Worm (Caenorhabditis elegans) whole organism, young adult: ENCODE results near the gene W06G6.2.
A peak's percentile ranks its signal among the peaks of the same experiment; 100 is the strongest.

ENCODE experiments used
- B0336.3 ChIP-seq: fragments of 200-800 bp; sonication (Bioruptor generic); IDR thresholded peaks from 2 replicates; pipeline ENCODE4 v1.3.6; 2022; ENCODE audit warnings: missing genetic modification characterization, missing compliant biosample characterization
- C17E4.6 ChIP-seq: fragments of 200-800 bp; sonication (Bioruptor generic); IDR thresholded peaks from 2 replicates; pipeline ENCODE4 v1.3.6; 2022; ENCODE audit warnings: missing genetic modification reagents, missing genetic modification characterization, missing compliant biosample characterization
- D2030.7 ChIP-seq: fragments of 200-800 bp; sonication (Bioruptor generic); IDR thresholded peaks from 2 replicates; pipeline ENCODE4 v1.3.6; 2022; ENCODE audit warnings: missing genetic modification reagents, missing genetic modification characterization, missing compliant biosample characterization
- F22D6.2 ChIP-seq: sonication (generic microtip); optimal IDR thresholded peaks from 2 replicates; lab custom pipeline; 2016; ENCODE audit warnings: mild to moderate bottlenecking, missing genetic modification characterization, missing compliant biosample characterization
- F37B4.10 ChIP-seq: fragments of 200-800 bp; sonication (Bioruptor generic); IDR thresholded peaks from 2 replicates; pipeline ENCODE4 v1.3.6; 2022; ENCODE audit warnings: missing genetic modification characterization, missing compliant biosample characterization
- F55B11.4 ChIP-seq: sonication (generic microtip); optimal IDR thresholded peaks from 2 replicates; lab custom pipeline; 2016; ENCODE audit warnings: missing compliant biosample characterization, missing genetic modification characterization, borderline replicate concordance; ENCODE audit not compliant: insufficient read depth
- F57A8.1 ChIP-seq: fragments of 200-800 bp; sonication (Bioruptor generic); optimal IDR thresholded peaks from 2 replicates; lab custom pipeline; 2018; ENCODE audit warnings: mild to moderate bottlenecking, missing genetic modification characterization, moderate library complexity, missing compliant biosample characterization
- K11D2.4 ChIP-seq: fragments of 200-800 bp; sonication (Bioruptor generic); IDR thresholded peaks from 2 replicates; pipeline ENCODE4 v1.3.6; 2022; ENCODE audit warnings: missing genetic modification reagents, missing genetic modification characterization, missing compliant biosample characterization
- Y67H2A.10 ChIP-seq: fragments of 200-800 bp; sonication (Bioruptor generic); conservative IDR thresholded peaks from 2 replicates; pipeline ENCODE4 v1.3.6; 2022; ENCODE audit warnings: missing genetic modification reagents, missing genetic modification characterization, missing compliant biosample characterization
- ZK185.1 ChIP-seq: sonication (generic microtip); optimal IDR thresholded peaks from 2 replicates; lab custom pipeline; 2016; ENCODE audit warnings: mild to moderate bottlenecking, missing genetic modification characterization, missing compliant biosample characterization; ENCODE audit not compliant: poor library complexity, severe bottlenecking
- attf-5 ChIP-seq: fragments of 200-800 bp; sonication (Bioruptor generic); optimal IDR thresholded peaks from 2 replicates; lab custom pipeline; 2018; ENCODE audit warnings: mild to moderate bottlenecking, missing genetic modification characterization, missing compliant biosample characterization
- attf-6 ChIP-seq: fragments of 200-800 bp; sonication (Bioruptor generic); IDR thresholded peaks from 2 replicates; pipeline ENCODE4 v1.3.6; 2022; ENCODE audit warnings: missing genetic modification reagents, missing genetic modification characterization, missing compliant biosample characterization
- bed-1 ChIP-seq: fragments of 200-800 bp; sonication (Bioruptor generic); IDR thresholded peaks from 2 replicates; pipeline ENCODE4 v1.3.6; 2022; ENCODE audit warnings: missing genetic modification reagents, missing genetic modification characterization, missing compliant biosample characterization
- ccch-3 ChIP-seq: fragments of 200-800 bp; sonication (Bioruptor generic); optimal IDR thresholded peaks from 2 replicates; lab custom pipeline; 2018; ENCODE audit warnings: mild to moderate bottlenecking, missing genetic modification characterization, missing compliant biosample characterization
- cebp-1 ChIP-seq, 2 experiments: fragments of 200-800 bp in 1 of 2; sonication (Bioruptor generic) in 1 of 2; sonication (generic microtip) in 1 of 2; IDR thresholded peaks in 1 of 2; optimal IDR thresholded peaks in 1 of 2; 2 replicates each; pipeline versions ENCODE4 v1.3.6 to Lab custom; 2017 to 2022; ENCODE audit warnings: missing compliant biosample characterization in 2 of 2, missing genetic modification characterization in 2 of 2, mild to moderate bottlenecking in 1 of 2, missing genetic modification reagents in 1 of 2, moderate library complexity in 1 of 2
- cebp-2 ChIP-seq: fragments of 200-800 bp; sonication (Bioruptor generic); IDR thresholded peaks from 2 replicates; pipeline ENCODE4 v1.3.6; 2022; ENCODE audit warnings: missing genetic modification characterization, missing compliant biosample characterization
- ceh-100 ChIP-seq: fragments of 200-800 bp; sonication (Bioruptor generic); IDR thresholded peaks from 2 replicates; pipeline ENCODE4 v1.3.6; 2022; ENCODE audit warnings: missing genetic modification reagents, missing genetic modification characterization, missing compliant biosample characterization
- ceh-91 ChIP-seq: fragments of 200-800 bp; sonication (Bioruptor generic); IDR thresholded peaks from 2 replicates; pipeline ENCODE4 v1.3.6; 2022; ENCODE audit warnings: missing genetic modification reagents, missing genetic modification characterization, missing compliant biosample characterization
- chd-7 ChIP-seq: sonication (generic microtip); optimal IDR thresholded peaks from 2 replicates; lab custom pipeline; 2016; ENCODE audit warnings: mild to moderate bottlenecking, missing genetic modification characterization, moderate library complexity, missing compliant biosample characterization
- dox-1 ChIP-seq: fragments of 200-800 bp; sonication (Bioruptor generic); IDR thresholded peaks from 2 replicates; pipeline ENCODE4 v1.3.6; 2022; ENCODE audit warnings: missing genetic modification reagents, missing genetic modification characterization, missing compliant biosample characterization
- egl-44 ChIP-seq: fragments of 200-800 bp; sonication (Bioruptor generic); IDR thresholded peaks from 2 replicates; pipeline ENCODE4 v1.3.6; 2022; ENCODE audit warnings: missing genetic modification reagents, missing genetic modification characterization, missing compliant biosample characterization
- gei-17 ChIP-seq: fragments of 200-800 bp; sonication (Bioruptor generic); optimal IDR thresholded peaks from 2 replicates; lab custom pipeline; 2018; ENCODE audit warnings: mild to moderate bottlenecking, missing genetic modification characterization, missing compliant biosample characterization
- hsf-1 ChIP-seq: fragments of 200-800 bp; sonication (Bioruptor generic); IDR thresholded peaks from 2 replicates; pipeline ENCODE4 v1.3.6; 2022; ENCODE audit warnings: missing genetic modification reagents, missing genetic modification characterization, missing compliant biosample characterization
- lin-26 ChIP-seq: fragments of 200-800 bp; sonication (Bioruptor generic); IDR thresholded peaks from 2 replicates; pipeline ENCODE4 v1.3.6; 2022; ENCODE audit warnings: missing genetic modification reagents, missing genetic modification characterization, missing compliant biosample characterization
- lin-54 ChIP-seq: fragments of 200-800 bp; sonication (Bioruptor generic); optimal IDR thresholded peaks from 2 replicates; lab custom pipeline; 2018; ENCODE audit warnings: mild to moderate bottlenecking, missing genetic modification characterization, missing compliant biosample characterization
- lsy-27 ChIP-seq: sonication (generic microtip); optimal IDR thresholded peaks from 2 replicates; lab custom pipeline; 2017; ENCODE audit warnings: missing genetic modification characterization, mild to moderate bottlenecking, missing compliant biosample characterization, antibody characterized with exemption, missing genotype, borderline replicate concordance; ENCODE audit not compliant: insufficient read depth
- madf-8 ChIP-seq: fragments of 200-800 bp; sonication (Bioruptor generic); conservative IDR thresholded peaks from 2 replicates; pipeline ENCODE4 v1.3.6; 2022; ENCODE audit warnings: missing genetic modification reagents, missing genetic modification characterization, missing compliant biosample characterization
- mel-28 ChIP-seq: sonication (generic microtip); optimal IDR thresholded peaks from 2 replicates; lab custom pipeline; 2016; ENCODE audit warnings: borderline replicate concordance, mild to moderate bottlenecking, missing genetic modification characterization, missing compliant biosample characterization
- mxl-1 ChIP-seq: sonication (generic microtip); optimal IDR thresholded peaks from 2 replicates; lab custom pipeline; 2016; ENCODE audit warnings: missing genetic modification characterization, missing compliant biosample characterization
- nhr-90 ChIP-seq: sonication (generic microtip); optimal IDR thresholded peaks from 2 replicates; lab custom pipeline; 2016; ENCODE audit warnings: missing genotype, mild to moderate bottlenecking, missing genetic modification characterization, missing compliant biosample characterization
- pbrm-1 ChIP-seq: fragments of 200-800 bp; sonication (Bioruptor generic); IDR thresholded peaks from 2 replicates; pipeline ENCODE4 v1.3.6; 2022; ENCODE audit warnings: missing genetic modification reagents, missing genetic modification characterization, missing compliant biosample characterization
- pha-4 ChIP-seq: fragments of 150-350 bp; sonication (generic microtip); optimal IDR thresholded peaks from 2 replicates; lab custom pipeline; 2014; ENCODE audit warnings: missing biosample characterization, missing genetic modification reagents, missing genetic modification characterization
- rec-8 ChIP-seq, 2 experiments: sonication (generic microtip); optimal IDR thresholded peaks; 2 replicates each; lab custom pipeline; 2016; ENCODE audit warnings: mild to moderate bottlenecking in 2 of 2, missing genetic modification characterization in 2 of 2, missing genetic modification reagents in 2 of 2, missing genotype in 2 of 2, missing biosample characterization in 1 of 2, missing compliant biosample characterization in 1 of 2, moderate library complexity in 1 of 2
- rpc-1 ChIP-seq, 2 experiments: fragments of 150-350 bp in 1 of 2; sonication (generic microtip) in 1 of 2; optimal IDR thresholded peaks; 2 replicates each; lab custom pipeline; 2014 to 2018; ENCODE audit warnings: missing biosample characterization in 1 of 2, missing genetic modification characterization in 1 of 2, missing genetic modification reagents in 1 of 2, missing genotype in 1 of 2
- snpc-1.3 ChIP-seq: sonication (generic microtip); optimal IDR thresholded peaks from 2 replicates; lab custom pipeline; 2017; ENCODE audit warnings: missing genetic modification characterization, mild to moderate bottlenecking, missing compliant biosample characterization, antibody characterized with exemption, moderate library complexity, missing genotype, missing genetic modification reagents; ENCODE audit not compliant: insufficient read depth
- snpc-4 ChIP-seq, 5 experiments: fragments of 150-350 bp in 1 of 5; sonication (generic microtip) in 4 of 5; optimal IDR thresholded peaks; 2 replicates each; lab custom pipeline; 2014 to 2018; ENCODE audit warnings: missing genetic modification characterization in 5 of 5, missing biosample characterization in 3 of 5, antibody characterized with exemption in 2 of 5, mild to moderate bottlenecking in 2 of 5, missing compliant biosample characterization in 2 of 5, missing genotype in 2 of 5, moderate library complexity in 2 of 5, missing genetic modification reagents in 1 of 5
- somi-1 ChIP-seq: fragments of 200-800 bp; sonication (Bioruptor generic); optimal IDR thresholded peaks from 2 replicates; lab custom pipeline; 2018; ENCODE audit warnings: mild to moderate bottlenecking, missing genetic modification characterization, missing compliant biosample characterization
- sptf-2 ChIP-seq: fragments of 200-800 bp; sonication (Bioruptor generic); optimal IDR thresholded peaks from 2 replicates; lab custom pipeline; 2018; ENCODE audit warnings: mild to moderate bottlenecking, missing genetic modification characterization, missing compliant biosample characterization
- tlf-1 ChIP-seq: fragments of 200-800 bp; sonication (Bioruptor generic); optimal IDR thresholded peaks from 2 replicates; lab custom pipeline; 2018; ENCODE audit warnings: mild to moderate bottlenecking, missing genetic modification characterization, missing compliant biosample characterization
- ztf-18 ChIP-seq: sonication (generic microtip); optimal IDR thresholded peaks from 2 replicates; lab custom pipeline; 2016; ENCODE audit warnings: missing genotype, mild to moderate bottlenecking, missing genetic modification characterization, missing compliant biosample characterization
- ztf-22 ChIP-seq: fragments of 200-800 bp; sonication (Bioruptor generic); optimal IDR thresholded peaks from 2 replicates; lab custom pipeline; 2018; ENCODE audit warnings: mild to moderate bottlenecking, missing genetic modification characterization, moderate library complexity, missing compliant biosample characterization
- ztf-25 ChIP-seq: fragments of 200-800 bp; sonication (Bioruptor generic); IDR thresholded peaks from 2 replicates; pipeline ENCODE4 v1.3.6; 2022; ENCODE audit warnings: missing genetic modification reagents, missing genetic modification characterization, missing compliant biosample characterization
- ztf-26 ChIP-seq: sonication (generic microtip); optimal IDR thresholded peaks from 2 replicates; lab custom pipeline; 2017; ENCODE audit warnings: missing genetic modification characterization, missing compliant biosample characterization
- ztf-3 ChIP-seq: fragments of 200-800 bp; sonication (Bioruptor generic); optimal IDR thresholded peaks from 2 replicates; lab custom pipeline; 2018; ENCODE audit warnings: mild to moderate bottlenecking, missing genetic modification characterization, missing compliant biosample characterization

The W06G6.2 gene

DNA sequence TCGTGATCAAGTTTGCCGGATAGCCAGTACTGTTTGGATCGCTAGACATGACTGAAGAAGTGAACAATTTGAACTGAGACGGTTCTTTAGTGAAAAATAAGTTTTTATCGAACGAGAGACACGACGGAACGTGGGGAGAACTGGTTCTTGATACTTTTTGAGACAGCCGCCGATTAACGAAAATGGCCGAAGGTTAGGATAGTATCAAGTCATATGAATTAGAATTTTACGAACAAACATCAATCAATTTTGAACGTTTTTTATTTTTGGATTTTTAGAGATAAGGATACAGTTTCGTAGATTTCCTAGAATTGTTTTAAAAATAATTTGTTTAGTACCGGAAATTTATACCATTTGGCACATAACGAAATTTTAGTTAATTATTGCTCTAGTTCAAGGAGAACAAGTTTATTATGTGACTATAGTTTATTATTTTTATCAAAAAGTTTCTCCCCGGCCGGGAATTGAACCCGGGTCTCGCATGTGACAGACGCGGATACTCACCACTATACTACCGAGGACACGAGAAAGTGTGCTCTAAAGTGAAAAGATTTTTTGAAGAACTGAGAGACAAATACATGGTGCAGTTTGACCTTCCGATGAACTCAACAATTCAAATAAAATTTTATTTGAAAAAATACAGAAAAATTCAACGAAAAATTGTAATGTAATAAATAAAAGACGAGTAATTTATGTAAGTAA lies 19.4 kb downstream of the W06G6.2 start, which contains the start of gene W06G6.20 (continued):
- TF ChIP-seq cebp-1 (GFP tag; IDR thresholded peaks at IDR 0.05; lab: Robert Waterston, UW) (no peak), cebp-1 (tag; optimal IDR thresholded peaks at IDR 0.05; lab: Kevin White, UChicago) (peak; percentile 31), ztf-18 (tag; lab: Kevin White, UChicago) (peak; percentile 37), dox-1 (GFP tag; lab: Robert Waterston, UW) (0 out of 2 replicates have a peak, but pooled peaks have one; percentile 18), ccch-3 (GFP tag; lab: Kevin White, UChicago) (no peak), F37B4.10 (GFP tag; lab: Robert Waterston, UW) (no peak), F55B11.4 (no peak), madf-8 (GFP tag; lab: Robert Waterston, UW) (no peak), mxl-1 (peak; percentile 24), sptf-2 (GFP tag; lab: Kevin White, UChicago) (no peak), chd-7 (tag; lab: Kevin White, UChicago) (no peak), snpc-1.3 (tag; lab: Kevin White, UChicago) (peak; percentile 65), somi-1 (GFP tag; lab: Kevin White, UChicago) (no peak), ztf-25 (GFP tag; lab: Robert Waterston, UW) (peak; percentile 61; the same call in 1 of the 2 replicates), B0336.3 (no peak), mel-28 (tag; lab: Kevin White, UChicago) (no peak), egl-44 (GFP tag; lab: Robert Waterston, UW) (no peak), F57A8.1 (GFP tag; lab: Kevin White, UChicago) (no peak), lin-26 (GFP tag; lab: Robert Waterston, UW) (peak; percentile 86), gei-17 (no peak), attf-6 (GFP tag; lab: Robert Waterston, UW) (peak; percentile 79), attf-5 (GFP tag; lab: Kevin White, UChicago) (no peak), ztf-3 (GFP tag; lab: Kevin White, UChicago) (no peak), ztf-22 (no peak), F22D6.2 (no peak), C17E4.6 (GFP tag; lab: Robert Waterston, UW) (no peak), ztf-26 (tag; lab: Kevin White, UChicago) (no peak), ceh-91 (no peak), rec-8 (tag; optimal IDR thresholded peaks at IDR 0.05; lab: Kevin White, UChicago) (peak in 1 of 2 experiments; percentile 11), tlf-1 (GFP tag; lab: Kevin White, UChicago) (no peak), Y67H2A.10 (no peak), bed-1 (no peak), pha-4 (tag; lab: Kevin White, UChicago) (no peak), pbrm-1 (GFP tag; lab: Robert Waterston, UW) (peak; percentile 63; the same call in 1 of the 2 replicates), ZK185.1 (tag; lab: Kevin White, UChicago) (peak; percentile 20), ceh-100 (GFP tag; lab: Robert Waterston, UW) (0 out of 2 replicates have a peak, but pooled peaks have one; percentile 9), nhr-90 (peak; percentile 39), cebp-2 (GFP tag; lab: Robert Waterston, UW) (no peak), snpc-4 (GFP tag; optimal IDR thresholded peaks at IDR 0.05; lab: Kevin White, UChicago) (peak; percentile 44), snpc-4 (tag; optimal IDR thresholded peaks at IDR 0.05; lab: Kevin White, UChicago) (peak in 3 of 4 experiments; percentile 29 to 85 (median 76)), hsf-1 (GFP tag; lab: Robert Waterston, UW) (peak; percentile 20; the same call in 1 of the 2 replicates), rpc-1 (optimal IDR thresholded peaks at IDR 0.05; lab: Kevin White, UChicago) (peak; percentile 71), rpc-1 (tag; optimal IDR thresholded peaks at IDR 0.05; lab: Kevin White, UChicago) (peak; percentile 90), D2030.7 (GFP tag; lab: Robert Waterston, UW) (0 out of 2 replicates have a peak, but pooled peaks have one; percentile 22), lin-54 (GFP tag; lab: Kevin White, UChicago) (peak; percentile 10), K11D2.4 (GFP tag; lab: Robert Waterston, UW) (no peak), lsy-27 (peak; percentile 22)
